Fruit fly (Drosophila melanogaster) whole organism, wandering third instar larva: ENCODE data around the gene eIF4A.

Experiments used
- CrebA ChIP-seq: fragments of 200-800 bp; sonication (Bioruptor generic); optimal IDR thresholded peaks from 2 replicates; lab custom pipeline; 2016; ENCODE audit warnings: missing biosample characterization, mild to moderate bottlenecking, missing genetic modification characterization, borderline replicate concordance
- Dif ChIP-seq: fragments of 200-275, 200-300 bp; sonication (Bioruptor generic); optimal IDR thresholded peaks from 2 replicates; lab custom pipeline; 2018; ENCODE audit warnings: missing biosample characterization, missing genetic modification characterization; ENCODE audit not compliant: partially characterized antibody
- GATAd ChIP-seq: sonication (Bioruptor generic); optimal IDR thresholded peaks from 2 replicates; lab custom pipeline; 2016; ENCODE audit warnings: missing biosample characterization, missing genetic modification characterization
- HLH106 ChIP-seq: fragments of 200-800 bp; optimal IDR thresholded peaks from 3 replicates; lab custom pipeline; 2019; ENCODE audit warnings: missing biosample characterization, mild to moderate bottlenecking, missing genetic modification characterization, moderate library complexity
- Hr78 ChIP-seq: fragments of >200 bp; optimal IDR thresholded peaks from 2 replicates; lab custom pipeline; 2017; ENCODE audit warnings: missing biosample characterization, missing genetic modification characterization
- Hr83 ChIP-seq: fragments of 200-300 bp; sonication (Bioruptor generic); optimal IDR thresholded peaks from 2 replicates; lab custom pipeline; 2016; ENCODE audit warnings: missing biosample characterization, mild to moderate bottlenecking, missing genetic modification characterization, moderate library complexity; ENCODE audit not compliant: poor library complexity, severe bottlenecking
- Jra ChIP-seq: sonication (Bioruptor generic); optimal IDR thresholded peaks from 2 replicates; lab custom pipeline; 2016; ENCODE audit warnings: missing biosample characterization, missing genetic modification characterization
- Myc ChIP-seq: fragments of >200 bp; optimal IDR thresholded peaks from 2 replicates; lab custom pipeline; 2017
- Sp1 ChIP-seq: fragments of 200-800 bp; sonication (Bioruptor generic); optimal IDR thresholded peaks from 3 replicates; lab custom pipeline; 2019; ENCODE audit warnings: missing biosample characterization, mild to moderate bottlenecking, missing genetic modification characterization, moderate library complexity
- brk ChIP-seq: fragments of 200-800 bp; sonication (Bioruptor generic); optimal IDR thresholded peaks from 2 replicates; lab custom pipeline; 2016; ENCODE audit warnings: missing biosample characterization, mild to moderate bottlenecking, missing genetic modification characterization
- dsf ChIP-seq: sonication (Bioruptor generic); optimal IDR thresholded peaks from 2 replicates; lab custom pipeline; 2016; ENCODE audit warnings: missing biosample characterization, missing genetic modification characterization, borderline replicate concordance
- pan ChIP-seq: fragments of >200 bp; optimal IDR thresholded peaks from 2 replicates; lab custom pipeline; 2017
- sage ChIP-seq: fragments of 200-800 bp; sonication (Bioruptor generic); optimal IDR thresholded peaks from 2 replicates; lab custom pipeline; 2016; ENCODE audit warnings: missing biosample characterization, mild to moderate bottlenecking, missing genetic modification characterization
- sv ChIP-seq: fragments of 200-800 bp; sonication (Bioruptor generic); optimal IDR thresholded peaks from 3 replicates; lab custom pipeline; 2016; ENCODE audit warnings: missing biosample characterization, missing genetic modification characterization
- tai ChIP-seq: sonication (Bioruptor generic); optimal IDR thresholded peaks from 2 replicates; lab custom pipeline; 2016; ENCODE audit warnings: missing biosample characterization, missing genetic modification characterization
- woc ChIP-seq: sonication (Bioruptor generic); optimal IDR thresholded peaks from 2 replicates; lab custom pipeline; 2016; ENCODE audit warnings: missing biosample characterization, mild to moderate bottlenecking, missing genetic modification characterization

The eIF4A gene

DNA sequence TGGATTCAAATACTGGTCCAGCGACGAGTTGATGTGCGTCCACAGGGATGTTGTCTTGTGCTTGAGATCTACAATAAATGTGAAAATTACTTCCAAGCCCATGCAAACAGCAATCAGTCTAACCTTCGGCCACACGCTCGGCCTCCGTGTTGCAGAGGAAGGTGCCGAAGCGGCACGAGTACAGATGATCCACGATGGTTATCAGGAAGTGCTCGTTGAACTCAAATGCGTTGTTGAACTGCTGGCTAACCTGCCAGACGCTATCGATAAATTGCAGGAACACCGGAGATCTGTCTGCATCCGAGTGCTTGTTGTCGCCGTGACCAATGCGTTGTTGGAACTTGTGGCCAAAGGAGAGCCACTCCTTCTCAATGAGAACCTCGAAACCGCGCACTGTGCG lies 53.6 kb downstream of the eIF4A start:
- TF ChIP-seq Sp1 (GFP tag; lab: Kevin White, UChicago): no peak
- TF ChIP-seq woc (GFP tag; lab: Kevin White, UChicago): no peak
- TF ChIP-seq dsf (GFP tag; lab: Kevin White, UChicago): no peak
- TF ChIP-seq GATAd (GFP tag; lab: Kevin White, UChicago): no peak
- TF ChIP-seq pan (lab: Kevin White, UChicago): no peak
- TF ChIP-seq CrebA (GFP tag; lab: Kevin White, UChicago): no peak
- TF ChIP-seq sv: no peak
- TF ChIP-seq Jra (GFP tag; lab: Kevin White, UChicago): no peak
- no peak for TF ChIP-seq Hr83 (GFP tag; lab: Kevin White, UChicago)
- TF ChIP-seq HLH106 (tag; lab: Kevin White, UChicago): no peak
- TF ChIP-seq Myc: no peak
- TF ChIP-seq Hr78: no peak
- TF ChIP-seq sage (GFP tag; lab: Kevin White, UChicago): no peak
- no peak for TF ChIP-seq brk (GFP tag; lab: Kevin White, UChicago)
- no peak for TF ChIP-seq tai (GFP tag; lab: Kevin White, UChicago)
- TF ChIP-seq Dif (GFP tag; lab: Kevin White, UChicago): no peak
